Worm (Caenorhabditis elegans) whole organism, midembryonic: ENCODE results near the gene F36G9.13.

Source experiments
- T22C8.4 ChIP-seq: fragments of 200-800 bp; sonication (Bioruptor generic); IDR thresholded peaks from 2 replicates; pipeline ENCODE4 v1.3.6; 2022; ENCODE audit warnings: missing genetic modification characterization, missing compliant biosample characterization
- cog-1 ChIP-seq: sonication (generic microtip); optimal IDR thresholded peaks from 2 replicates; lab custom pipeline; 2016; ENCODE audit warnings: missing genetic modification characterization, missing compliant biosample characterization
- flt-1 ChIP-seq: fragments of 200-800 bp; sonication (Bioruptor generic); IDR thresholded peaks from 2 replicates; pipeline ENCODE4 v1.3.6; 2022; ENCODE audit warnings: missing genetic modification characterization, missing compliant biosample characterization
- klf-2 ChIP-seq: fragments of 200-800 bp; sonication (Bioruptor generic); conservative IDR thresholded peaks from 2 replicates; pipeline ENCODE4 v1.3.6; 2022; ENCODE audit warnings: missing genetic modification reagents, missing genetic modification characterization, missing compliant biosample characterization
- med-1 ChIP-seq: sonication (generic microtip); optimal IDR thresholded peaks from 2 replicates; lab custom pipeline; 2017; ENCODE audit warnings: missing genetic modification characterization, mild to moderate bottlenecking, missing compliant biosample characterization, antibody characterized with exemption, missing genetic modification reagents; ENCODE audit not compliant: insufficient read depth
- ref-1 ChIP-seq: fragments of 200-800 bp; sonication (Bioruptor generic); conservative IDR thresholded peaks from 2 replicates; pipeline ENCODE4 v1.3.6; 2022; ENCODE audit warnings: missing genetic modification reagents, missing genetic modification characterization, missing compliant biosample characterization
- ztf-23 ChIP-seq: fragments of 200-800 bp; sonication (Bioruptor generic); IDR thresholded peaks from 2 replicates; pipeline ENCODE4 v1.3.6; 2022; ENCODE audit warnings: missing genetic modification reagents, missing genetic modification characterization, missing compliant biosample characterization
- ztf-29 ChIP-seq: fragments of 200-800 bp; sonication (Bioruptor generic); IDR thresholded peaks from 2 replicates; pipeline ENCODE4 v1.3.6; 2022; ENCODE audit warnings: missing genetic modification reagents, missing genetic modification characterization, missing compliant biosample characterization

DNA sequence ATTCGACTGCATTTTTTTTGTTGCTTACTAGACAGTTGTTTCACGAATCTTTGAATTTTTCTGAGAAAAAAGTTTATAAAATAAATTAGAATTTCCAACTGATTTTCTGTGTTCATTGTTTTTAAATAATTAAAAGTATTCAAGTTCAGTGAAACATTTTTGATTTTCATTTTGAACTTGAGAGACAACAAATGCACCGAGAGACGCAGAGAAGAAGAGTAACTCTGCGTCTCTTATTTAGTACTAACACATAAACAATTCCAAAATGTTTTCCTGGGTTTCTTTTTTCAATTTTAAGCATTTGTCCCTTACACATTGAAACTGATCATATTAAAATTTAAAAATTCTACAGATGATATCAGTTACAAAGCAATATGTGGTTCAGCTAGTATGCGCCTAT, 23.6 kb upstream of the F36G9.13 start:
- TF ChIP-seq med-1 (GFP tag; lab: Kevin White, UChicago) = no peak
- TF ChIP-seq klf-2 (GFP tag; lab: Robert Waterston, UW) = no peak
- no peak for TF ChIP-seq ztf-29
- TF ChIP-seq T22C8.4 (GFP tag; lab: Robert Waterston, UW) = no peak
- no peak for TF ChIP-seq ref-1 (GFP tag; lab: Robert Waterston, UW)
- TF ChIP-seq ztf-23 = no peak
- TF ChIP-seq flt-1 (GFP tag; lab: Robert Waterston, UW) = no peak
- TF ChIP-seq cog-1 = no peak
